Worm (Caenorhabditis elegans) whole organism, early embryonic: Measurements from ENCODE around the gene evl-14.
A peak's percentile ranks its signal among the peaks of the same experiment; 100 is the strongest.

Experiments
- B0310.2 ChIP-seq: sonication (generic microtip); optimal IDR thresholded peaks from 2 replicates; lab custom pipeline; 2016; ENCODE audit warnings: mild to moderate bottlenecking, missing genetic modification characterization, missing compliant biosample characterization
- F13C5.2 ChIP-seq: sonication (generic microtip); optimal IDR thresholded peaks from 2 replicates; lab custom pipeline; 2017; ENCODE audit warnings: mild to moderate bottlenecking, missing genetic modification characterization, inconsistent platforms, missing compliant biosample characterization
- aly-1 ChIP-seq: sonication (generic microtip); optimal IDR thresholded peaks from 2 replicates; lab custom pipeline; 2016; ENCODE audit warnings: missing genetic modification characterization, missing compliant biosample characterization
- ama-1 ChIP-seq: fragments of 150-350 bp; optimal IDR thresholded peaks from 2 replicates; lab custom pipeline; 2014
- ceh-13 ChIP-seq: fragments of 200-800 bp; sonication (Bioruptor generic); optimal IDR thresholded peaks from 2 replicates; lab custom pipeline; 2018; ENCODE audit warnings: mild to moderate bottlenecking, missing genetic modification characterization, missing compliant biosample characterization
- ceh-36 ChIP-seq: sonication (generic microtip); optimal IDR thresholded peaks from 2 replicates; lab custom pipeline; 2016; ENCODE audit warnings: missing genetic modification characterization, inconsistent platforms, missing compliant biosample characterization
- ets-7 ChIP-seq: sonication (generic microtip); optimal IDR thresholded peaks from 2 replicates; lab custom pipeline; 2016; ENCODE audit warnings: missing genotype, missing genetic modification characterization, missing compliant biosample characterization
- flt-1 ChIP-seq: fragments of 200-800 bp; sonication (Bioruptor generic); IDR thresholded peaks from 2 replicates; pipeline ENCODE4 v1.3.6; 2022; ENCODE audit warnings: missing genetic modification characterization, missing compliant biosample characterization
- hmbx-1 ChIP-seq: sonication (generic microtip); optimal IDR thresholded peaks from 2 replicates; lab custom pipeline; 2016; ENCODE audit warnings: mild to moderate bottlenecking, missing genetic modification characterization, missing compliant biosample characterization
- hmg-4 ChIP-seq: fragments of 200-800 bp; sonication (Bioruptor generic); optimal IDR thresholded peaks from 2 replicates; lab custom pipeline; 2018; ENCODE audit warnings: mild to moderate bottlenecking, missing genetic modification characterization, missing compliant biosample characterization
- hnd-1 ChIP-seq: sonication (generic microtip); optimal IDR thresholded peaks from 2 replicates; lab custom pipeline; 2016; ENCODE audit warnings: missing genetic modification characterization, missing compliant biosample characterization
- pes-1 ChIP-seq: fragments of 200-800 bp; sonication (Bioruptor generic); IDR thresholded peaks from 2 replicates; pipeline ENCODE4 v1.3.6; 2022; ENCODE audit warnings: missing genetic modification reagents, missing genetic modification characterization, missing compliant biosample characterization
- scrt-1 ChIP-seq: fragments of 200-800 bp; sonication (Bioruptor generic); IDR thresholded peaks from 2 replicates; pipeline ENCODE4 v1.3.6; 2022; ENCODE audit warnings: missing genetic modification characterization, missing compliant biosample characterization
- sea-1 ChIP-seq: fragments of 200-800 bp; sonication (Bioruptor generic); conservative IDR thresholded peaks from 2 replicates; pipeline ENCODE4 v1.3.6; 2022; ENCODE audit warnings: missing genetic modification characterization, missing compliant biosample characterization
- tbx-11 ChIP-seq: fragments of 200-800 bp; sonication (Bioruptor generic); IDR thresholded peaks from 2 replicates; pipeline ENCODE4 v1.3.6; 2022; ENCODE audit warnings: missing genetic modification characterization, missing compliant biosample characterization
- tbx-37 ChIP-seq: fragments of 200-800 bp; sonication (Bioruptor generic); conservative IDR thresholded peaks from 2 replicates; pipeline ENCODE4 v1.3.6; 2022; ENCODE audit warnings: missing genetic modification reagents, missing genetic modification characterization, missing compliant biosample characterization
- tra-4 ChIP-seq: sonication (generic microtip); optimal IDR thresholded peaks from 2 replicates; lab custom pipeline; 2017; ENCODE audit warnings: missing genetic modification characterization, missing compliant biosample characterization

Gene evl-14

ce11 chrIII:4271059-4271458 lies 41.9 kb downstream of the evl-14 start:
- no peak for TF ChIP-seq aly-1 (tag; lab: Kevin White, UChicago)
- TF ChIP-seq B0310.2: no peak
- TF ChIP-seq ama-1 (lab: Kevin White, UChicago): no peak
- TF ChIP-seq F13C5.2 (tag; lab: Kevin White, UChicago): no peak
- TF ChIP-seq tbx-11: no peak
- no peak for TF ChIP-seq sea-1 (GFP tag; lab: Robert Waterston, UW)
- TF ChIP-seq scrt-1: no peak
- TF ChIP-seq hmbx-1 (tag; lab: Kevin White, UChicago): no peak
- no peak for TF ChIP-seq ets-7 (tag; lab: Kevin White, UChicago)
- no peak for TF ChIP-seq flt-1
- TF ChIP-seq tbx-37 (GFP tag; lab: Robert Waterston, UW): no peak
- no peak for TF ChIP-seq ceh-36
- no peak for TF ChIP-seq hmg-4
- no peak for TF ChIP-seq hnd-1 (tag; lab: Kevin White, UChicago)

ce11 chrIII:4269220-4269935 lies 43.5 kb downstream of the evl-14 start, which contains the start of the genes sftb-1 and R10E4.1:
sftb-1 (minus strand) TSS chrIII:4269270.
R10E4.1 (plus strand) TSS chrIII:4269743.
- TF ChIP-seq F13C5.2 (tag; lab: Kevin White, UChicago) (peak; percentile 2), sea-1 (GFP tag; lab: Robert Waterston, UW) (no peak)

ce11 chrIII:4265892-4266291 lies 47.0 kb downstream of the evl-14 start:
- TF ChIP-seq tbx-37 (GFP tag; lab: Robert Waterston, UW) (no peak), pes-1 (GFP tag; lab: Robert Waterston, UW) (no peak), hmbx-1 (tag; lab: Kevin White, UChicago) (no peak), ets-7 (tag; lab: Kevin White, UChicago) (no peak), tra-4 (no peak), F13C5.2 (tag; lab: Kevin White, UChicago) (no peak), scrt-1 (no peak), aly-1 (tag; lab: Kevin White, UChicago) (no peak), ama-1 (lab: Kevin White, UChicago) (no peak), ceh-13 (GFP tag; lab: Kevin White, UChicago) (no peak), B0310.2 (no peak), hnd-1 (tag; lab: Kevin White, UChicago) (no peak), tbx-11 (no peak), sea-1 (GFP tag; lab: Robert Waterston, UW) (no peak), hmg-4 (no peak), ceh-36 (no peak), flt-1 (no peak)

- TF ChIP-seq hmg-4 (no peak), ceh-36 (no peak), tra-4 (no peak), hmbx-1 (tag; lab: Kevin White, UChicago) (no peak), aly-1 (tag; lab: Kevin White, UChicago) (no peak), tbx-37 (GFP tag; lab: Robert Waterston, UW) (no peak), sea-1 (GFP tag; lab: Robert Waterston, UW) (no peak), ets-7 (tag; lab: Kevin White, UChicago) (no peak), F13C5.2 (tag; lab: Kevin White, UChicago) (no peak), flt-1 (no peak), scrt-1 (no peak)
Observed at ce11 chrIII:4263048-4263447, 49.9 kb downstream of the evl-14 start, which contains the start of gene T08A11.1. T08A11.1 (minus strand) TSS chrIII:4263148.

- TF ChIP-seq ceh-36 (no peak), sea-1 (GFP tag; lab: Robert Waterston, UW) (no peak), hmbx-1 (tag; lab: Kevin White, UChicago) (no peak), aly-1 (tag; lab: Kevin White, UChicago) (no peak), ets-7 (tag; lab: Kevin White, UChicago) (no peak), tbx-37 (GFP tag; lab: Robert Waterston, UW) (no peak)
Observed at ce11 chrIII:4257896-4258295, 55.0 kb downstream of the evl-14 start.
